Fruit fly (Drosophila melanogaster) whole organism: Measurements from ENCODE around the gene cav.

Experiments
- CG8478 ChIP-seq: fragments of >200 bp; optimal IDR thresholded peaks from 2 replicates; lab custom pipeline; 2018; ENCODE audit warnings: inconsistent platforms
- Dll ChIP-seq: fragments of >200 bp; optimal IDR thresholded peaks from 2 replicates; lab custom pipeline; 2017
- EcR ChIP-seq, 2 experiments: fragments of >200 bp; optimal IDR thresholded peaks; 2 replicates each; lab custom pipeline; 2017; ENCODE audit warnings: missing biosample characterization in 2 of 2, missing genetic modification characterization in 2 of 2, missing genetic modification reagents in 2 of 2
- pan ChIP-seq: fragments of >200 bp; optimal IDR thresholded peaks from 2 replicates; lab custom pipeline; 2017
- psq ChIP-seq: fragments of >200 bp; optimal IDR thresholded peaks from 2 replicates; lab custom pipeline; 2017
- usp ChIP-seq: fragments of >200 bp; optimal IDR thresholded peaks from 2 replicates; lab custom pipeline; 2017; ENCODE audit warnings: missing biosample characterization, missing genetic modification characterization, mixed read lengths

- TF ChIP-seq EcR (GFP tag; optimal IDR thresholded peaks at IDR 0.05; lab: Kevin White, UChicago): no peak
- no peak for TF ChIP-seq psq (lab: Kevin White, UChicago)
- no peak for TF ChIP-seq usp (GFP tag; lab: Kevin White, UChicago)
- no peak for TF ChIP-seq pan (lab: Kevin White, UChicago)
- no peak for TF ChIP-seq CG8478 (lab: Kevin White, UChicago)
- no peak for TF ChIP-seq Dll (lab: Kevin White, UChicago)
Measured at dm6 chr3R:24231914-24232313, 11.0 kb downstream of the cav start.
